Worm (Caenorhabditis elegans) whole organism, late embryonic: Measurements from ENCODE around the gene F38A6.5.

Experiments used
- C08G9.2 ChIP-seq: sonication (generic microtip); optimal IDR thresholded peaks from 2 replicates; lab custom pipeline; 2016; ENCODE audit warnings: mild to moderate bottlenecking, missing genetic modification characterization, moderate library complexity, missing compliant biosample characterization
- elt-4 ChIP-seq: sonication (generic microtip); optimal IDR thresholded peaks from 2 replicates; lab custom pipeline; 2016; ENCODE audit warnings: missing genetic modification characterization, missing compliant biosample characterization
- fax-1 ChIP-seq: sonication (generic microtip); optimal IDR thresholded peaks from 2 replicates; lab custom pipeline; 2016; ENCODE audit warnings: missing genotype, missing genetic modification characterization, missing compliant biosample characterization
- fkh-10 ChIP-seq: fragments of 150-350 bp; optimal IDR thresholded peaks from 2 replicates; lab custom pipeline; 2014; ENCODE audit warnings: missing biosample characterization, missing genetic modification reagents, missing genetic modification characterization
- hlh-13 ChIP-seq: fragments of 200-800 bp; sonication (Bioruptor generic); optimal IDR thresholded peaks from 2 replicates; lab custom pipeline; 2018; ENCODE audit warnings: mild to moderate bottlenecking, missing genetic modification characterization, missing compliant biosample characterization
- hlh-15 ChIP-seq: sonication (generic microtip); optimal IDR thresholded peaks from 2 replicates; lab custom pipeline; 2016; ENCODE audit warnings: missing genetic modification characterization, missing compliant biosample characterization
- madf-2 ChIP-seq: sonication (generic microtip); optimal IDR thresholded peaks from 2 replicates; lab custom pipeline; 2017; ENCODE audit warnings: missing genetic modification characterization, missing compliant biosample characterization
- pax-1 ChIP-seq: fragments of 150-350 bp; optimal IDR thresholded peaks from 2 replicates; lab custom pipeline; 2014; ENCODE audit warnings: missing biosample characterization, missing genetic modification characterization
- pros-1 ChIP-seq: fragments of 150-350 bp; optimal IDR thresholded peaks from 2 replicates; lab custom pipeline; 2014; ENCODE audit warnings: missing biosample characterization, missing genetic modification reagents, missing genetic modification characterization
- ztf-16 ChIP-seq: sonication (generic microtip); optimal IDR thresholded peaks from 2 replicates; lab custom pipeline; 2017; ENCODE audit warnings: missing genetic modification characterization, missing compliant biosample characterization

DNA sequence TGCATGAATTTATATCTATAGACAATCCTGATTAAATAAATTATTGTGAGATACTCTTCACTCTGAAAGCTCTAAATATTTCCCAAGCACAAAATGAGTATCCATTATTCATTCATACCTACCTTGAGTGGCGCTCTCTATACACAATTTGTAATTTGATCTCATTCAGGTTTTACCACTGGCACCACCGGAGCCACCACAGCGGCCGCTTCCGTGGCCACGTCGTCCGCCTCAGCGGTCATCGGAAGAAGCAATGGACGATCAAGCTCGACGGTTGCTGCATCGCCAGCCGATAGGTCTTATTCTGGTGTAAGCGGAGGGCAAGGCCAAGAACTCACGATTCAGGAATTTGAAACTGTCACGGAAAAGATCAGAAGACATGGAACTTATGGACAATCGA is 16.3 kb downstream of the F38A6.5 start:
- TF ChIP-seq elt-4 (tag; lab: Kevin White, UChicago) (no peak), C08G9.2 (tag; lab: Kevin White, UChicago) (no peak), pax-1 (tag; lab: Kevin White, UChicago) (no peak), hlh-15 (tag; lab: Kevin White, UChicago) (no peak), pros-1 (tag; lab: Kevin White, UChicago) (no peak), fax-1 (tag; lab: Kevin White, UChicago) (no peak), madf-2 (tag; lab: Kevin White, UChicago) (no peak), fkh-10 (no peak), hlh-13 (no peak), ztf-16 (no peak)
